Worm (Caenorhabditis elegans): ENCODE results near the gene vha-1.

DNA sequence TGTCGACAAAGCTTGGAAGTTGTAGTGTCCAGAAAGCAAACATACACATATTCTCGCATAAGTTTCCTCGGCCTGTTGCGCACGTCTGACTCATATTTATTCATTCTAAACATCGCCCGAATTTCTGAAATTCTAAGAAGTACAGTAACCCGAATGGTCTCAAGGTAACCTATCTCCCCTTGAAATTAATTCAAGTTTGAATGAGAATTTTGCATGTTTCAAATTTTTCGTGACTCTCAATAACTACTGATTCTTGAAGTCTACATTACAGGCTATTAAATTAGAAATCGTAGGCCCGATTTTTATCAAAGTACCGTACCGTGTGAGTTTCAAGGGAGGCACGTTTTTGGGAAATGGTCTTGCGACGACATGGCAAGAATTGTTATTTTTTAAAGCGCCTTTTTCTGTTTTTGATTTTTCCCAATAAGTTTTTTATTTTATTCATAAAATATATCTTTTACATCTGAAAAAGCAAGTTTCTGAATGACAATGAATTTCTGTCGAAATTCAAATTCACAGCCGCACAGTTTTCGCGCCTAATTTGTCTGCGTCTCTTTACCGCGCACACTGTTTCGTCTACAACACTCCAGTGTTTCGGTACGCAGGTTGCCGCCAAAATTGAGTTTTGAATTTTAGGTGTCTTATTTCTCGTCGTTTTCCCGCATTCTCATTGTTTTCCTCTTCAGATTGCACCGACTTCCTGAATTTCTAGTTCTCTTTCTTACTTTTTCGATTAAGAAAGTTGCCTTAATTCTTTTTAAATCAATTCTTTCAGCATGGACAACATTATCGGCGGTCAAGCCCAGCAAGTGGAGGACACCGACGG, 12.8 kb downstream of the vha-1 start, which contains the start of the genes R10E11.9 and mcm-6:
- TF ChIP-seq med-1 (GFP tag; optimal IDR thresholded peaks at IDR 0.05; ENCODE audit: insufficient read depth): no peak
- TF ChIP-seq flt-1 (GFP tag; IDR thresholded peaks at IDR 0.05): no peak
- TF ChIP-seq ztf-29 (GFP tag; IDR thresholded peaks at IDR 0.05): no peak
- TF ChIP-seq ref-1 (GFP tag; conservative IDR thresholded peaks at IDR 0.05): no peak
